Worm (Caenorhabditis elegans): Measurements from ENCODE around the gene srg-46.

DNA sequence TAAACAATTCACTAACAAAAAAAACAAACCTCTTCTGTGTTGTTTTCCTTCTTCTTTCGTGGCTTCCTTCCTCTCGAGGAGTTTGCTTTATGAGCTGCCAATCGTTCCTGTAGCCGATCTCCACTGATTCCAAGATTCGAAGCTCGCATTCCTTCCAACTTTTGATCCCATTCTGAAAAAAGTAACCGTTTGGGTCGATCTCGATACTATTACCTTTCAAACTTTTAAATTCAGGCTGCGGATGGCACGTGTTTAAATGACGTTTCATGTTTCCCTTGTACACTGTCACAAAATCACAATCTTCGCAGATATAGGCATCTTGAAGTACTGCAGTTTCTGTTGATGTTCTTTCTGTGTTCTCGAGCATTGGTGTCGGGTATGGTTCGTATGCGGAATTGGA is 24.0 kb downstream of the srg-46 start:
- TF ChIP-seq F49E8.2 (tag; optimal IDR thresholded peaks at IDR 0.05; ENCODE audit: borderline replicate concordance), result no peak
- TF ChIP-seq pqm-1 (tag; optimal IDR thresholded peaks at IDR 0.05), result no peak
